Fruit fly (Drosophila melanogaster) whole organism, embryonic: ENCODE measurements around the gene CG31960.
A peak's percentile ranks its signal among the peaks of the same experiment; 100 is the strongest.

ENCODE experiments used
- Awh ChIP-seq: fragments of 200-800 bp; sonication (Bioruptor generic); IDR thresholded peaks from 2 replicates; pipeline ENCODE4, ENCODE4 v1.3.6; 2022; ENCODE audit warnings: missing biosample characterization, missing genetic modification characterization
- B-H1 ChIP-seq: fragments of 200-800 bp; sonication (Bioruptor generic); IDR thresholded peaks from 3 replicates; pipeline ENCODE4 v1.3.6; 2022; ENCODE audit warnings: missing biosample characterization, missing genetic modification characterization
- CG10543 ChIP-seq: fragments of 200-800 bp; sonication (Bioruptor generic); optimal IDR thresholded peaks from 3 replicates; lab custom pipeline; 2017; ENCODE audit warnings: missing biosample characterization, mild to moderate bottlenecking, missing genetic modification characterization, moderate library complexity
- CG12071 ChIP-seq: fragments of 200-800 bp; sonication (Bioruptor generic); optimal IDR thresholded peaks from 3 replicates; lab custom pipeline; 2018; ENCODE audit warnings: missing biosample characterization, mild to moderate bottlenecking, missing genetic modification characterization
- CG13424 ChIP-seq: fragments of 200-800 bp; sonication (Bioruptor generic); optimal IDR thresholded peaks from 2 replicates; lab custom pipeline; 2019; ENCODE audit warnings: missing biosample characterization, mild to moderate bottlenecking, missing genetic modification characterization, moderate library complexity
- CG14014 ChIP-seq: fragments of 200-800 bp; sonication (Bioruptor generic); IDR thresholded peaks from 2 replicates; pipeline ENCODE4 v1.3.6; 2022; ENCODE audit warnings: missing biosample characterization, missing genetic modification characterization
- CG14050 ChIP-seq: fragments of 200-800 bp; sonication (Bioruptor generic); IDR thresholded peaks from 3 replicates; pipeline ENCODE4 v1.3.6; 2022; ENCODE audit warnings: missing biosample characterization, missing genetic modification characterization
- CG14965 ChIP-seq: fragments of 200-800 bp; sonication (Bioruptor generic); optimal IDR thresholded peaks from 2 replicates; lab custom pipeline; 2016; ENCODE audit warnings: missing biosample characterization, missing genetic modification characterization, borderline replicate concordance
- CG1529 ChIP-seq: fragments of 200-800 bp; sonication (Bioruptor generic); optimal IDR thresholded peaks from 3 replicates; lab custom pipeline; 2018; ENCODE audit warnings: missing biosample characterization, missing genetic modification characterization
- CG15479 ChIP-seq: fragments of 200-800 bp; sonication (Bioruptor generic); optimal IDR thresholded peaks from 3 replicates; lab custom pipeline; 2019; ENCODE audit warnings: missing biosample characterization, mild to moderate bottlenecking, missing genetic modification characterization, moderate library complexity
- CG15696 ChIP-seq: fragments of 200-800 bp; sonication (Bioruptor generic); optimal IDR thresholded peaks from 2 replicates; lab custom pipeline; 2019; ENCODE audit warnings: missing biosample characterization, mild to moderate bottlenecking, missing genetic modification characterization, moderate library complexity
- CG16779 ChIP-seq: fragments of 200-800 bp; sonication (Bioruptor generic); IDR thresholded peaks from 2 replicates; pipeline ENCODE4 v1.3.6; 2022; ENCODE audit warnings: missing biosample characterization, missing genetic modification characterization
- CG17612 ChIP-seq: fragments of 200-800 bp; sonication (Bioruptor generic); IDR thresholded peaks from 2 replicates; pipeline ENCODE4 v1.3.6; 2022; ENCODE audit warnings: missing biosample characterization, missing genetic modification characterization
- CG17829 ChIP-seq: fragments of 200-800 bp; optimal IDR thresholded peaks from 2 replicates; lab custom pipeline; 2019; ENCODE audit warnings: missing biosample characterization, mild to moderate bottlenecking, missing genetic modification characterization, moderate library complexity
- CG18011 ChIP-seq: fragments of 200-800 bp; sonication (Bioruptor generic); optimal IDR thresholded peaks from 2 replicates; lab custom pipeline; 2017; ENCODE audit warnings: missing biosample characterization, missing genetic modification characterization, mild to moderate bottlenecking, moderate library complexity, missing genotype
- CG1832 ChIP-seq: fragments of 200-800 bp; sonication (Bioruptor generic); optimal IDR thresholded peaks from 2 replicates; lab custom pipeline; 2017; ENCODE audit warnings: missing biosample characterization, mild to moderate bottlenecking, missing genetic modification characterization, inconsistent platforms
- CG18476 ChIP-seq: fragments of 200-800 bp; sonication (Bioruptor generic); optimal IDR thresholded peaks from 2 replicates; lab custom pipeline; 2016; ENCODE audit warnings: missing biosample characterization, mild to moderate bottlenecking, missing genetic modification characterization
- CG2120 ChIP-seq: fragments of 200-800 bp; sonication (Bioruptor generic); optimal IDR thresholded peaks from 3 replicates; lab custom pipeline; 2016; ENCODE audit warnings: missing biosample characterization, missing genetic modification characterization
- CG2199 ChIP-seq: fragments of 200-800 bp; sonication (Bioruptor generic); IDR thresholded peaks from 3 replicates; pipeline ENCODE4 v1.3.6; 2022; ENCODE audit warnings: missing biosample characterization, missing genetic modification characterization
- CG34224 ChIP-seq: fragments of 200-800 bp; sonication (Bioruptor generic); IDR thresholded peaks from 3 replicates; pipeline ENCODE4 v1.3.6; 2022; ENCODE audit warnings: missing biosample characterization, missing genetic modification characterization; ENCODE audit not compliant: partially characterized antibody
- CG4360 ChIP-seq: fragments of 200-800 bp; sonication (Bioruptor generic); IDR thresholded peaks from 2 replicates; pipeline ENCODE4 v1.3.6; 2022; ENCODE audit warnings: missing biosample characterization, missing genetic modification characterization
- CG5180 ChIP-seq: fragments of 200-800 bp; sonication (Bioruptor generic); optimal IDR thresholded peaks from 3 replicates; lab custom pipeline; 2017; ENCODE audit warnings: missing biosample characterization, missing genetic modification characterization, mild to moderate bottlenecking, moderate library complexity, missing genetic modification reagents
- CG7271 ChIP-seq: fragments of 200-800 bp; sonication (Bioruptor generic); optimal IDR thresholded peaks from 2 replicates; lab custom pipeline; 2018; ENCODE audit warnings: missing biosample characterization, mild to moderate bottlenecking, missing genetic modification characterization, moderate library complexity
- CG8359 ChIP-seq: fragments of 200-800 bp; sonication (Bioruptor generic); optimal IDR thresholded peaks from 2 replicates; lab custom pipeline; 2017; ENCODE audit warnings: missing biosample characterization, mild to moderate bottlenecking, missing genetic modification characterization, borderline replicate concordance
- CG8944 ChIP-seq: fragments of 200-800 bp; sonication (Bioruptor generic); optimal IDR thresholded peaks from 3 replicates; lab custom pipeline; 2016; ENCODE audit warnings: missing biosample characterization, missing genetic modification characterization
- Deaf1 ChIP-seq: fragments of 200-800 bp; optimal IDR thresholded peaks from 3 replicates; lab custom pipeline; 2019; ENCODE audit warnings: missing biosample characterization, mild to moderate bottlenecking, missing genetic modification characterization, moderate library complexity
- Doc2 ChIP-seq: fragments of 200-800 bp; sonication (Bioruptor generic); IDR thresholded peaks from 2 replicates; pipeline ENCODE4 v1.3.6; 2022; ENCODE audit warnings: missing biosample characterization, missing genetic modification characterization
- Fer2 ChIP-seq: fragments of 200-800 bp; sonication (Bioruptor generic); optimal IDR thresholded peaks from 2 replicates; lab custom pipeline; 2018; ENCODE audit warnings: missing biosample characterization, mild to moderate bottlenecking, missing genetic modification characterization, moderate library complexity
- HLH54F ChIP-seq: fragments of 200-800 bp; sonication (Bioruptor generic); optimal IDR thresholded peaks from 3 replicates; lab custom pipeline; 2016; ENCODE audit warnings: missing biosample characterization, missing genetic modification characterization
- Jarid2 ChIP-seq: fragments of 200-800 bp; sonication (Bioruptor generic); optimal IDR thresholded peaks from 3 replicates; lab custom pipeline; 2017; ENCODE audit warnings: mild to moderate bottlenecking, missing biosample characterization, missing genetic modification reagents, missing genetic modification characterization
- Kr ChIP-seq: fragments of 200-800 bp; sonication (Bioruptor generic); optimal IDR thresholded peaks from 2 replicates; lab custom pipeline; 2017; ENCODE audit warnings: missing biosample characterization, mild to moderate bottlenecking, missing genetic modification characterization
- Oli ChIP-seq: fragments of 200-800 bp; sonication (Bioruptor generic); optimal IDR thresholded peaks from 2 replicates; lab custom pipeline; 2018; ENCODE audit warnings: missing biosample characterization, mild to moderate bottlenecking, missing genetic modification characterization, moderate library complexity
- Ptx1 ChIP-seq: fragments of 200-800 bp; sonication (Bioruptor generic); IDR thresholded peaks from 2 replicates; pipeline ENCODE4 v1.3.6; 2022; ENCODE audit warnings: missing biosample characterization, missing genetic modification characterization
- Sin3A ChIP-seq: fragments of >200 bp; optimal IDR thresholded peaks from 2 replicates; lab custom pipeline; 2018
- Sox102F ChIP-seq: fragments of 200-800 bp; sonication (Bioruptor generic); optimal IDR thresholded peaks from 2 replicates; lab custom pipeline; 2018; ENCODE audit warnings: missing biosample characterization, mild to moderate bottlenecking, missing genetic modification characterization, moderate library complexity
- Spps ChIP-seq: fragments of 200-800 bp; sonication (Bioruptor generic); optimal IDR thresholded peaks from 2 replicates; lab custom pipeline; 2018; ENCODE audit warnings: missing biosample characterization, mild to moderate bottlenecking, missing genetic modification characterization
- TFAM ChIP-seq: fragments of 200-800 bp; sonication (Bioruptor generic); optimal IDR thresholded peaks from 2 replicates; lab custom pipeline; 2017; ENCODE audit warnings: missing biosample characterization, missing genetic modification characterization, inconsistent platforms
- Taf1 ChIP-seq: fragments of 200-800 bp; sonication (Bioruptor generic); IDR thresholded peaks from 2 replicates; pipeline ENCODE4 v1.3.6; 2022; ENCODE audit warnings: missing biosample characterization, missing genetic modification characterization
- br ChIP-seq: fragments of >200 bp; optimal IDR thresholded peaks from 2 replicates; lab custom pipeline; 2017
- gcm ChIP-seq: fragments of 200-800 bp; sonication (Bioruptor generic); optimal IDR thresholded peaks from 2 replicates; lab custom pipeline; 2019; ENCODE audit warnings: missing biosample characterization, mild to moderate bottlenecking, missing genetic modification characterization, moderate library complexity
- hb ChIP-seq: fragments of 200-800 bp; sonication (Bioruptor generic); IDR thresholded peaks from 3 replicates; pipeline ENCODE4 v1.3.6; 2022; ENCODE audit warnings: missing biosample characterization, missing genetic modification characterization; ENCODE audit not compliant: partially characterized antibody
- jigr1 ChIP-seq: fragments of 200-800 bp; sonication (Bioruptor generic); IDR thresholded peaks from 3 replicates; pipeline ENCODE4 v1.3.6; 2022; ENCODE audit warnings: missing biosample characterization, missing genetic modification characterization
- pum ChIP-seq: fragments of 200-800 bp; sonication (Bioruptor generic); optimal IDR thresholded peaks from 2 replicates; lab custom pipeline; 2016; ENCODE audit warnings: missing biosample characterization, missing genetic modification characterization
- sima ChIP-seq: fragments of 200-800 bp; sonication (Bioruptor generic); optimal IDR thresholded peaks from 2 replicates; lab custom pipeline; 2016; ENCODE audit warnings: missing biosample characterization, missing genetic modification characterization
- slbo ChIP-seq: fragments of 200-800 bp; sonication (Bioruptor generic); IDR thresholded peaks from 2 replicates; pipeline ENCODE4 v1.3.6; 2022; ENCODE audit warnings: missing biosample characterization, missing genetic modification characterization
- so ChIP-seq: fragments of 200-800 bp; sonication (Bioruptor generic); IDR thresholded peaks from 3 replicates; pipeline ENCODE4 v1.3.6; 2022; ENCODE audit warnings: missing biosample characterization, missing genetic modification characterization
- twi ChIP-seq: fragments of 200-800 bp; optimal IDR thresholded peaks from 2 replicates; lab custom pipeline; 2019; ENCODE audit warnings: missing biosample characterization, mild to moderate bottlenecking, missing genetic modification characterization, moderate library complexity
- usp ChIP-seq: fragments of >200 bp; optimal IDR thresholded peaks from 2 replicates; lab custom pipeline; 2017; ENCODE audit warnings: missing biosample characterization, missing genetic modification characterization
- wdn ChIP-seq: fragments of 200-800 bp; sonication (Bioruptor generic); IDR thresholded peaks from 2 replicates; pipeline ENCODE4 v1.3.6; 2022; ENCODE audit warnings: missing biosample characterization, missing genetic modification characterization

The CG31960 gene

DNA sequence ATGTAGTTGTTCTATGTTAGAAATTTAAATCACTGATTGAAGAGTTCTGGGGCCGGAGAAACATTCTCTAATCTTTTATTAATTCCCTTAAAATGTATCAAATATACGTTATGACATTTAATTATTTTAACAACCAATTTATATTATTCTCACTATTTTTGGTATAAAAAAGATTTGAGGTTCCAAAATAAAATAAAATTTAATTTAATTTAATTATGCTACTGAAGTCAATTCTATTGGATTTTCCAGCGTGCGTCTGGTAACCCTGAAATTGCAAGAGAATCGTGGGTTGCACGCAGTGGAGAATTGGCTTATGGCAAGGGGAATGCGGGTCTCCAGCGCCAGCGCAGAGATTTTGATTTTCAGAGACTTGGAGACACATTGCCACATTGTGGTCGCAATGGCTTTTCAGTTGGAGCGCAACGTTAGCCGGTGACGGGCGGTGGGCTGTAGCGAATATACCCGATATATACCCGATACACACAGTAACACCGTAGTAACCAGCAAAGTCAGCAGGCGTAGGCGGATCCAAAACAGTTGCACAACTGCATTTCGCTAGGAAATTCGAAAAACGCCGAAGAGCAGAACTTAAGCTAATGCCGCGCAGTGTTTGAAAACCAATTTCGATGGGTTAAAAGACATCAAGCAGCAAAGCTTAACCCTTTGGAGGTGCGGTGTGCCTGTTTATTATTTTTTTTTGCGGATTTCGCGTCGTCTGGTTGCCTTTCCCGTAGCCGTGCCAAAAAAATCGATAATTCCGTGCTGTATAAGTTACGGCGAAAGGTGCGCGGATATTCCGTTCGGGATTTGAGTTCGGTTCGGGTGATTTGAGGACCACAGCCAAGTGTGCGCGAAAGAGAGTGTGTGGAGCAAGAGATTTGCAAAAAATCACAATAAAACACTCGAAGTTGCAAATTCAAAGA, 20.8 kb downstream of the CG31960 start (continued):
- TF ChIP-seq CG14014 (peak; percentile 24; the same call in 1 of the 2 replicates), wdn (no peak), CG34224 (no peak), CG1832 (GFP tag; lab: Kevin White, UChicago) (no peak), CG14050 (no peak), so (GFP tag; lab: Robert Waterston, UW) (no peak), jigr1 (no peak), gcm (GFP tag; lab: Kevin White, UChicago) (peak; percentile 10), slbo (GFP tag; lab: Robert Waterston, UW) (peak; percentile 34; the same call in 1 of the 2 replicates), Oli (tag; lab: Kevin White, UChicago) (peak; percentile 65), hb (no peak), CG16779 (GFP tag; lab: Robert Waterston, UW) (no peak), Kr (no peak), Deaf1 (peak; percentile 81), CG18011 (GFP tag; lab: Kevin White, UChicago) (no peak), CG17829 (no peak), Spps (tag; lab: Kevin White, UChicago) (no peak), CG5180 (GFP tag; lab: Kevin White, UChicago) (peak; percentile 7), Jarid2 (peak; percentile 47), pum (no peak), Doc2 (GFP tag; lab: Robert Waterston, UW) (no peak), CG1529 (GFP tag; lab: Kevin White, UChicago) (no peak), Taf1 (GFP tag; lab: Robert Waterston, UW) (no peak), CG8944 (GFP tag; lab: Kevin White, UChicago) (no peak), CG12071 (GFP tag; lab: Kevin White, UChicago) (no peak), CG10543 (GFP tag; lab: Kevin White, UChicago) (no peak), B-H1 (peak; percentile 21; the same call in 1 of the 3 replicates), Ptx1 (GFP tag; lab: Robert Waterston, UW) (no peak), Sin3A (lab: Kevin White, UChicago) (no peak), usp (no peak), HLH54F (GFP tag; lab: Kevin White, UChicago) (no peak), CG8359 (no peak), br (lab: Kevin White, UChicago) (no peak), CG17612 (no peak), CG4360 (GFP tag; lab: Robert Waterston, UW) (0 out of 2 replicates have a peak, but pooled peaks have one; percentile 11), TFAM (GFP tag; lab: Kevin White, UChicago) (no peak), Sox102F (GFP tag; lab: Kevin White, UChicago) (peak; percentile 20), Fer2 (no peak), CG18476 (GFP tag; lab: Kevin White, UChicago) (no peak), CG7271 (no peak), CG2120 (GFP tag; lab: Kevin White, UChicago) (no peak), CG15696 (tag; lab: Kevin White, UChicago) (no peak), CG15479 (GFP tag; lab: Kevin White, UChicago) (no peak), twi (tag; lab: Kevin White, UChicago) (peak; percentile 0), CG2199 (GFP tag; lab: Robert Waterston, UW) (peak; percentile 68; the same call in 1 of the 3 replicates), CG14965 (GFP tag; lab: Kevin White, UChicago) (no peak), sima (GFP tag; lab: Kevin White, UChicago) (no peak), CG13424 (tag; lab: Kevin White, UChicago) (peak; percentile 63), Awh (GFP tag; lab: Robert Waterston, UW) (0 out of 2 replicates have a peak, but pooled peaks have one; percentile 33)
